Worm (Caenorhabditis elegans) whole organism, L1 larva: Measurements from ENCODE around the gene B0250.18.

Experiments
- aly-2 ChIP-seq: fragments of 150-350 bp; optimal IDR thresholded peaks from 2 replicates; lab custom pipeline; 2014; ENCODE audit warnings: missing biosample characterization, missing genetic modification characterization
- lsy-2 ChIP-seq, 2 experiments: fragments of 150-350 bp; optimal IDR thresholded peaks; 2 replicates each; lab custom pipeline; 2014; ENCODE audit warnings: missing biosample characterization in 2 of 2, missing genetic modification characterization in 2 of 2
- nhr-11 ChIP-seq: fragments of 150-350 bp; optimal IDR thresholded peaks from 2 replicates; lab custom pipeline; 2014; ENCODE audit warnings: missing biosample characterization, missing genetic modification characterization
- snpc-4 ChIP-seq: fragments of 150-350 bp; optimal IDR thresholded peaks from 2 replicates; lab custom pipeline; 2014; ENCODE audit warnings: missing biosample characterization, missing genetic modification characterization

DNA sequence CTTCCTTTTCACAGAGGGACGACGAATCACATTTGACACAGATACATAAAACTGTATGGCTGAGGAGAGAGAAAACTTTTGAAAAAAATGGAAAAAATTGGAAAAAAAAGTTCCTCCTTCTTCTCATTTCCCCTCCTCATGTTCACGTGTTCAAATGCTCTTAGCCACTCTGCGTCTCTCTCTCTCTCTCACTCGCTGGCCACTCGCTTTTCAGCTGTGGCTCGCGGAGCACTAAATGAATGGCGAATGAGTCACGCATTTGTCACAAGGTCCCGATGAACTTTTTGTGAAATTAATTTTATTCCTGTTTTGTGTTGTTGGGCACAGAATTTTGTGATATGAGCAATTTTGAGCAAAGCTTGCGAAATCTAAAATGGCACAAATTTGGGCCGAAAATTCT is 42.9 kb downstream of the B0250.18 start:
- TF ChIP-seq lsy-2 (tag; optimal IDR thresholded peaks at IDR 0.05; lab: Kevin White, UChicago) = peak in 1 of 2 experiments; percentile 32
- TF ChIP-seq aly-2 (tag; lab: Kevin White, UChicago) = no peak
- no peak for TF ChIP-seq nhr-11 (tag; lab: Kevin White, UChicago)
- TF ChIP-seq snpc-4 (tag; lab: Kevin White, UChicago) = no peak
